Worm (Caenorhabditis elegans): ENCODE measurements around the gene F33H12.1.
"Not testable (repeated sequence)": the region's sequence is repeated elsewhere in the genome, so short reads cannot be mapped to it uniquely, and the experiment has no call there.

F33H12.1 gene

ce11 chrII:2612278-2612677 is 12.0 kb downstream of the F33H12.1 start, which contains the start of gene D2062.13:
Gene D2062.13, plus strand, starts transcription at chrII:2612578.
- TF ChIP-seq W03F9.2, him-1, dao-5 (tag; optimal IDR thresholded peaks at IDR 0.05): not testable (repeated sequence)

ce11 chrII:2616634-2617033 is 16.4 kb downstream of the F33H12.1 start, which contains the start of gene msrp-5:
Gene msrp-5, plus strand, starts transcription at chrII:2616934.
- TF ChIP-seq him-1, dao-5, W03F9.2 (tag; optimal IDR thresholded peaks at IDR 0.05): not testable (repeated sequence)

ce11 chrII:2619148-2619547 is 18.9 kb downstream of the F33H12.1 start, which contains the start of gene msrp-6:
Gene msrp-6, plus strand, starts transcription at chrII:2619448.
- TF ChIP-seq W03F9.2, him-1, dao-5 (tag; optimal IDR thresholded peaks at IDR 0.05): not testable (repeated sequence)

- no peak for TF ChIP-seq W03F9.2 (tag; optimal IDR thresholded peaks at IDR 0.05)
- no peak for TF ChIP-seq him-1 (tag; optimal IDR thresholded peaks at IDR 0.05)
- TF ChIP-seq dao-5 (tag; optimal IDR thresholded peaks at IDR 0.05), result no peak
Observed at ce11 chrII:2622480-2622879, 22.2 kb downstream of the F33H12.1 start, which contains the start of gene D2062.5. Gene D2062.5, plus strand, starts transcription at chrII:2622780.

- TF ChIP-seq dao-5, W03F9.2, him-1 (tag; optimal IDR thresholded peaks at IDR 0.05): not testable (repeated sequence)
Observed at ce11 chrII:2622936-2623452, 22.7 kb downstream of the F33H12.1 start, which contains the start of gene D2062.4. Gene D2062.4, plus strand, starts transcription at chrII:2623402.

- TF ChIP-seq dao-5 (tag; optimal IDR thresholded peaks at IDR 0.05), result no peak
- no peak for TF ChIP-seq W03F9.2 (tag; optimal IDR thresholded peaks at IDR 0.05)
Observed at ce11 chrII:2624792-2625191, 24.5 kb downstream of the F33H12.1 start, which contains the start of gene lgc-28. Gene lgc-28, plus strand, starts transcription at chrII:2625092.

ce11 chrII:2627154-2627799 is 27.0 kb downstream of the F33H12.1 start, which contains the start of gene sri-71:
Gene sri-71, plus strand, starts transcription at chrII:2627749.
- no peak for TF ChIP-seq W03F9.2 (tag; optimal IDR thresholded peaks at IDR 0.05)
- TF ChIP-seq dao-5 (tag; optimal IDR thresholded peaks at IDR 0.05), result no peak
- no peak for TF ChIP-seq him-1 (tag; optimal IDR thresholded peaks at IDR 0.05)

ce11 chrII:2628401-2628800 is 28.1 kb downstream of the F33H12.1 start:
- TF ChIP-seq him-1 (tag; optimal IDR thresholded peaks at IDR 0.05) (no peak), dao-5 (tag; optimal IDR thresholded peaks at IDR 0.05) (no peak), W03F9.2 (tag; optimal IDR thresholded peaks at IDR 0.05) (no peak)

ce11 chrII:2629270-2629669 is 29.0 kb downstream of the F33H12.1 start, which contains the start of gene sri-37:
Gene sri-37, plus strand, starts transcription at chrII:2629570.
- no peak for TF ChIP-seq him-1 (tag; optimal IDR thresholded peaks at IDR 0.05)
- TF ChIP-seq dao-5 (tag; optimal IDR thresholded peaks at IDR 0.05), result no peak
- no peak for TF ChIP-seq W03F9.2 (tag; optimal IDR thresholded peaks at IDR 0.05)

- TF ChIP-seq him-1 (tag; optimal IDR thresholded peaks at IDR 0.05) (no peak), W03F9.2 (tag; optimal IDR thresholded peaks at IDR 0.05) (no peak), dao-5 (tag; optimal IDR thresholded peaks at IDR 0.05) (no peak)
Observed at ce11 chrII:2631169-2631568, 30.9 kb downstream of the F33H12.1 start, which contains the start of gene D2062.1. Gene D2062.1, plus strand, starts transcription at chrII:2631469.

ce11 chrII:2637359-2637758 is 37.1 kb downstream of the F33H12.1 start, which contains the start of gene F22E5.21:
Gene F22E5.21, minus strand, starts transcription at chrII:2637459.
- no peak for TF ChIP-seq W03F9.2 (tag; optimal IDR thresholded peaks at IDR 0.05)
- TF ChIP-seq him-1 (tag; optimal IDR thresholded peaks at IDR 0.05), result no peak
- no peak for TF ChIP-seq dao-5 (tag; optimal IDR thresholded peaks at IDR 0.05)

ce11 chrII:2638062-2638461 is 37.8 kb downstream of the F33H12.1 start, which contains the start of gene F22E5.9:
Gene F22E5.9, plus strand, starts transcription at chrII:2638388.
- TF ChIP-seq W03F9.2 (tag; optimal IDR thresholded peaks at IDR 0.05) (no peak), him-1 (tag; optimal IDR thresholded peaks at IDR 0.05) (no peak), dao-5 (tag; optimal IDR thresholded peaks at IDR 0.05) (no peak)

- TF ChIP-seq W03F9.2, him-1, dao-5 (tag; optimal IDR thresholded peaks at IDR 0.05): not testable (repeated sequence)
Observed at ce11 chrII:2639401-2640088, 39.3 kb downstream of the F33H12.1 start, which contains the start of gene F22E5.8. Gene F22E5.8, plus strand, starts transcription at chrII:2640038.
